Fruit fly (Drosophila melanogaster): Measurements from ENCODE around the gene CG45122.

dm6 chr3R:13085924-13086323 lies 42.0 kb downstream of the CG45122 start, which contains the start of gene CG43063:
- TF ChIP-seq CG15710 (tag; optimal IDR thresholded peaks at IDR 0.05) (no peak), Pif1A (GFP tag; optimal IDR thresholded peaks at IDR 0.05) (no peak), EcR (GFP tag; optimal IDR thresholded peaks at IDR 0.05) (no peak), CG12605 (GFP tag; IDR thresholded peaks at IDR 0.05) (no peak), CG14655 (GFP tag; optimal IDR thresholded peaks at IDR 0.05) (no peak), rn (GFP tag; IDR thresholded peaks at IDR 0.05) (no peak), Pif1B (GFP tag; optimal IDR thresholded peaks at IDR 0.05) (no peak)

All from whole organism, pupa.